Worm (Caenorhabditis elegans) whole organism, midembryonic: Measurements from ENCODE around the gene ttr-40.

Experiments
- cog-1 ChIP-seq: sonication (generic microtip); optimal IDR thresholded peaks from 2 replicates; lab custom pipeline; 2016; ENCODE audit warnings: missing genetic modification characterization, missing compliant biosample characterization
- med-1 ChIP-seq: sonication (generic microtip); optimal IDR thresholded peaks from 2 replicates; lab custom pipeline; 2017; ENCODE audit warnings: missing genetic modification characterization, mild to moderate bottlenecking, missing compliant biosample characterization, antibody characterized with exemption, missing genetic modification reagents; ENCODE audit not compliant: insufficient read depth
- ztf-23 ChIP-seq: fragments of 200-800 bp; sonication (Bioruptor generic); IDR thresholded peaks from 2 replicates; pipeline ENCODE4 v1.3.6; 2022; ENCODE audit warnings: missing genetic modification reagents, missing genetic modification characterization, missing compliant biosample characterization

- TF ChIP-seq ztf-23 (GFP tag; lab: Robert Waterston, UW) (no peak), med-1 (GFP tag; lab: Kevin White, UChicago) (no peak), cog-1 (tag; lab: Kevin White, UChicago) (no peak)
Observed at ce11 chrV:9384359-9384758, 29.1 kb upstream of the ttr-40 start.
